Worm (Caenorhabditis elegans): ENCODE results near the gene T05D4.5.

DNA sequence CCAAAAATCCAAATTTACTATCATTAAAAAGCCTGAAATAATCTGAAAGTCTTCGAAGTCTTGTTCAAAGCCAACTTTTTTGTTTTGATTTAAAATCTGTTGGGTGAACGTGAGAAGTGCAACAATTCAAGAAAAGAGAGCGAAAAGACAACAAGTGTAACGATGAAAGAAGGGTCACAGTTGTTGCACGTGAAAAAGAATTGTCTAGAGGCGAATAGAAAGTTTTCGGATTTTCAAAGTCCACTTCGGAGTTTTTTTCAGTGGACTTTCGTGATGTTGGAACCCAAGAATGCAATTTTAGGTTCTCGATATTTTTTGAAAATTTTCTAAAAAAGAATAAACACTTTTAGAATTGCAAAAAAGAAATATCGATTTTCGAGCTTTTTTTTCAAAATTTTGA, 30.7 kb upstream of the T05D4.5 start:
- TF ChIP-seq snpc-4 (GFP tag; optimal IDR thresholded peaks at IDR 0.05) (no peak), snpc-4 (tag; optimal IDR thresholded peaks at IDR 0.05) (no peak), F57C9.4 (tag; optimal IDR thresholded peaks at IDR 0.05) (no peak), B0261.1 (tag; optimal IDR thresholded peaks at IDR 0.05) (no peak), pha-4 (tag; optimal IDR thresholded peaks at IDR 0.05) (no peak), nfya-1 (tag; optimal IDR thresholded peaks at IDR 0.05; ENCODE audit: borderline replicate concordance, insufficient read depth) (no peak)
